Worm (Caenorhabditis elegans) whole organism, late embryonic: ENCODE measurements around the gene srx-74.

Experiments
- C08G9.2 ChIP-seq: sonication (generic microtip); optimal IDR thresholded peaks from 2 replicates; lab custom pipeline; 2016; ENCODE audit warnings: mild to moderate bottlenecking, missing genetic modification characterization, moderate library complexity, missing compliant biosample characterization
- F13H6.1 ChIP-seq: sonication (generic microtip); optimal IDR thresholded peaks from 2 replicates; lab custom pipeline; 2016; ENCODE audit warnings: missing genetic modification characterization, missing compliant biosample characterization
- K02D7.2 ChIP-seq: sonication (generic microtip); optimal IDR thresholded peaks from 2 replicates; lab custom pipeline; 2017; ENCODE audit warnings: mild to moderate bottlenecking, missing genetic modification characterization, missing compliant biosample characterization
- K09A11.1 ChIP-seq: sonication (generic microtip); optimal IDR thresholded peaks from 2 replicates; lab custom pipeline; 2017; ENCODE audit warnings: antibody characterized with exemption, mild to moderate bottlenecking, missing genetic modification characterization, missing compliant biosample characterization; ENCODE audit not compliant: insufficient read depth
- ama-1 ChIP-seq: fragments of 150-350 bp; optimal IDR thresholded peaks from 2 replicates; lab custom pipeline; 2014
- ceh-2 ChIP-seq: sonication (generic microtip); optimal IDR thresholded peaks from 2 replicates; lab custom pipeline; 2016; ENCODE audit warnings: missing genotype, missing genetic modification characterization, missing compliant biosample characterization
- ceh-22 ChIP-seq: sonication (generic microtip); optimal IDR thresholded peaks from 2 replicates; lab custom pipeline; 2017; ENCODE audit warnings: missing biosample characterization, missing genetic modification characterization
- ceh-24 ChIP-seq: sonication (generic microtip); optimal IDR thresholded peaks from 2 replicates; lab custom pipeline; 2016; ENCODE audit warnings: mild to moderate bottlenecking, missing genetic modification characterization, missing compliant biosample characterization
- ceh-31 ChIP-seq: sonication (generic microtip); optimal IDR thresholded peaks from 2 replicates; lab custom pipeline; 2016; ENCODE audit warnings: missing genetic modification characterization, missing compliant biosample characterization
- ceh-34 ChIP-seq: sonication (generic microtip); optimal IDR thresholded peaks from 2 replicates; lab custom pipeline; 2016; ENCODE audit warnings: mild to moderate bottlenecking, missing genetic modification characterization, missing compliant biosample characterization
- ceh-6 ChIP-seq: fragments of 200-800 bp; sonication (Bioruptor generic); optimal IDR thresholded peaks from 2 replicates; lab custom pipeline; 2018; ENCODE audit warnings: mild to moderate bottlenecking, missing genetic modification characterization, missing compliant biosample characterization
- elt-4 ChIP-seq: sonication (generic microtip); optimal IDR thresholded peaks from 2 replicates; lab custom pipeline; 2016; ENCODE audit warnings: missing genetic modification characterization, missing compliant biosample characterization
- ets-4 ChIP-seq: sonication (generic microtip); optimal IDR thresholded peaks from 2 replicates; lab custom pipeline; 2016; ENCODE audit warnings: missing genetic modification characterization, missing compliant biosample characterization
- eyg-1 ChIP-seq: sonication (generic microtip); optimal IDR thresholded peaks from 2 replicates; lab custom pipeline; 2016; ENCODE audit warnings: missing genotype, missing genetic modification characterization, missing compliant biosample characterization
- hlh-13 ChIP-seq: fragments of 200-800 bp; sonication (Bioruptor generic); optimal IDR thresholded peaks from 2 replicates; lab custom pipeline; 2018; ENCODE audit warnings: mild to moderate bottlenecking, missing genetic modification characterization, missing compliant biosample characterization
- hlh-15 ChIP-seq: sonication (generic microtip); optimal IDR thresholded peaks from 2 replicates; lab custom pipeline; 2016; ENCODE audit warnings: missing genetic modification characterization, missing compliant biosample characterization
- hlh-6 ChIP-seq: sonication (generic microtip); optimal IDR thresholded peaks from 2 replicates; lab custom pipeline; 2016; ENCODE audit warnings: missing genotype, missing genetic modification characterization, missing compliant biosample characterization
- madf-2 ChIP-seq: sonication (generic microtip); optimal IDR thresholded peaks from 2 replicates; lab custom pipeline; 2017; ENCODE audit warnings: missing genetic modification characterization, missing compliant biosample characterization
- mec-3 ChIP-seq: sonication (generic microtip); optimal IDR thresholded peaks from 2 replicates; lab custom pipeline; 2016; ENCODE audit warnings: borderline replicate concordance, missing genetic modification characterization, missing compliant biosample characterization
- nhr-232 ChIP-seq: sonication (generic microtip); optimal IDR thresholded peaks from 2 replicates; lab custom pipeline; 2016; ENCODE audit warnings: missing genetic modification characterization, missing compliant biosample characterization
- odd-2 ChIP-seq: sonication (generic microtip); optimal IDR thresholded peaks from 2 replicates; lab custom pipeline; 2017; ENCODE audit warnings: antibody characterized with exemption, mild to moderate bottlenecking, missing genetic modification characterization, missing compliant biosample characterization
- pag-3 ChIP-seq: sonication (generic microtip); optimal IDR thresholded peaks from 2 replicates; lab custom pipeline; 2016; ENCODE audit warnings: missing compliant biosample characterization, missing genetic modification characterization, borderline replicate concordance
- pat-9 ChIP-seq: fragments of 200-800 bp; sonication (Bioruptor generic); optimal IDR thresholded peaks from 2 replicates; lab custom pipeline; 2018; ENCODE audit warnings: mild to moderate bottlenecking, missing genetic modification characterization, moderate library complexity, missing compliant biosample characterization
- pha-2 ChIP-seq: sonication (generic microtip); optimal IDR thresholded peaks from 2 replicates; lab custom pipeline; 2017; ENCODE audit warnings: mild to moderate bottlenecking, missing genetic modification characterization, missing compliant biosample characterization
- pqm-1 ChIP-seq: sonication (generic microtip); optimal IDR thresholded peaks from 2 replicates; lab custom pipeline; 2016; ENCODE audit warnings: missing genetic modification characterization, missing compliant biosample characterization
- ref-2 ChIP-seq: sonication (generic microtip); optimal IDR thresholded peaks from 2 replicates; lab custom pipeline; 2016; ENCODE audit warnings: missing genetic modification characterization, missing compliant biosample characterization
- rnt-1 ChIP-seq: sonication (generic microtip); optimal IDR thresholded peaks from 2 replicates; lab custom pipeline; 2016; ENCODE audit warnings: missing genetic modification characterization, missing compliant biosample characterization
- sdc-2 ChIP-seq: sonication (generic microtip); optimal IDR thresholded peaks from 2 replicates; lab custom pipeline; 2016; ENCODE audit warnings: missing genotype, missing genetic modification characterization, missing compliant biosample characterization
- tbx-2 ChIP-seq: sonication (generic microtip); optimal IDR thresholded peaks from 2 replicates; lab custom pipeline; 2016; ENCODE audit warnings: missing genetic modification characterization, missing compliant biosample characterization
- tbx-7 ChIP-seq: sonication (generic microtip); optimal IDR thresholded peaks from 2 replicates; lab custom pipeline; 2016; ENCODE audit warnings: missing genotype, missing genetic modification characterization, missing compliant biosample characterization
- ttx-3 ChIP-seq: sonication (generic microtip); optimal IDR thresholded peaks from 2 replicates; lab custom pipeline; 2016; ENCODE audit warnings: missing genetic modification reagents, missing genetic modification characterization, missing compliant biosample characterization
- unc-42 ChIP-seq: sonication (generic microtip); optimal IDR thresholded peaks from 2 replicates; lab custom pipeline; 2016; ENCODE audit warnings: missing genotype, missing genetic modification characterization, missing compliant biosample characterization
- unc-55 ChIP-seq: sonication (generic microtip); optimal IDR thresholded peaks from 2 replicates; lab custom pipeline; 2017; ENCODE audit warnings: missing biosample characterization, missing genetic modification reagents, missing genetic modification characterization
- zip-5 ChIP-seq: sonication (generic microtip); optimal IDR thresholded peaks from 2 replicates; lab custom pipeline; 2016; ENCODE audit warnings: missing genetic modification characterization, missing compliant biosample characterization
- ztf-16 ChIP-seq: sonication (generic microtip); optimal IDR thresholded peaks from 2 replicates; lab custom pipeline; 2017; ENCODE audit warnings: missing genetic modification characterization, missing compliant biosample characterization

The srx-74 gene

DNA sequence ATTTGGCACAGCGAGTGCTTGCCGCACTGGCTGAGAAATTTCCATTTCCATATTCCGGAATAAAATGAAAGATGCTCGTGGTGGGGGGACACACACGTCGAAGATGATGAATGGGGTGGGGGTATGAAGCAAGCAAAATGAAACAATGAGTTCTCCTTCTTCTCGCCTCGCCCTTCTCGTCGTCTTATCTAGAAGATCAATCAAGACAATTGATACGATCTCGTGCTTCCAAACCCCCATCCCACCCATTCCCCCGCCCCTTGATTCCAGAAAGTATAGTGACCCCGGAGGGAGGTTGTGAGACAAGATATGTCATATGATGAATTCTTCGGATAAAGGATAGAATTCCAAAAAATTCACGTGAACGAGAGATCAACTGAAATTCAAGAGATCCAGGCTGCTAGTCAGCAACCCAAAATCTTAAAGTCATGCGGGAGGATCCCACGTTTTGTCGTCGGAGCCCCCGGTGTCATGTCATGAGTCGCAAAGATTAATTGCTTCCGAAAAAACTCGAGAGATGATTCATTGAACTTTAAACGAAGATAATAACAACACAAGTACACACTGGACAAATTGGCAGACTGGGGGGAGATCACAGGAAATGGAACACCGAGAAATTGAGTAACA is 32.3 kb upstream of the srx-74 start:
- TF ChIP-seq ama-1 (no peak), C08G9.2 (tag; lab: Kevin White, UChicago) (no peak), madf-2 (no peak), ceh-22 (tag; lab: Kevin White, UChicago) (no peak), mec-3 (no peak), ref-2 (tag; lab: Kevin White, UChicago) (no peak), pag-3 (tag; lab: Kevin White, UChicago) (no peak), ets-4 (tag; lab: Kevin White, UChicago) (no peak), K02D7.2 (tag; lab: Kevin White, UChicago) (no peak), hlh-6 (tag; lab: Kevin White, UChicago) (no peak)

DNA sequence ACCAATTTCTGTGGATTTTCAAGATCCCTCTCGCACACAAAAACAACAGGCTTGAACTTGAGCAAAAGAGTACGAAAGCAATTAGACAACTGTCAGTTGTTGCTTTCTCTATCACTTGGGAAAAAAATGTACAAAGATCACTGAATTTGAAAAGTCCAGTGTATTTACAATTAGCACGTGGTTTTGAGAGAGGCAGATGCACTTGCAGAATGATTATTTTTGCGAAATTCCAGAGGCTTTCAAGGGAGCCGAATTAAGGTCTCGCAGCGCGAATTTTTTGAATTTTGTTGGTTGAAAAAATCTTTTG is 30.9 kb upstream of the srx-74 start:
- TF ChIP-seq ceh-34 (no peak), tbx-2 (tag; lab: Kevin White, UChicago) (no peak), C08G9.2 (tag; lab: Kevin White, UChicago) (no peak), pqm-1 (tag; lab: Kevin White, UChicago) (no peak), unc-42 (tag; lab: Kevin White, UChicago) (no peak), odd-2 (tag; lab: Kevin White, UChicago) (no peak), hlh-13 (GFP tag; lab: Kevin White, UChicago) (no peak), ceh-6 (GFP tag; lab: Kevin White, UChicago) (no peak), hlh-15 (tag; lab: Kevin White, UChicago) (no peak), K02D7.2 (tag; lab: Kevin White, UChicago) (no peak), ztf-16 (tag; lab: Kevin White, UChicago) (no peak), unc-55 (GFP tag; lab: Kevin White, UChicago) (no peak), elt-4 (tag; lab: Kevin White, UChicago) (no peak), nhr-232 (no peak), sdc-2 (tag; lab: Kevin White, UChicago) (no peak), ceh-22 (tag; lab: Kevin White, UChicago) (no peak), pat-9 (tag; lab: Kevin White, UChicago) (no peak), ceh-2 (tag; lab: Kevin White, UChicago) (no peak), pha-2 (tag; lab: Kevin White, UChicago) (no peak), F13H6.1 (tag; lab: Kevin White, UChicago) (no peak)
- TF ChIP-seq, all 69 proteins: peak for 0

DNA sequence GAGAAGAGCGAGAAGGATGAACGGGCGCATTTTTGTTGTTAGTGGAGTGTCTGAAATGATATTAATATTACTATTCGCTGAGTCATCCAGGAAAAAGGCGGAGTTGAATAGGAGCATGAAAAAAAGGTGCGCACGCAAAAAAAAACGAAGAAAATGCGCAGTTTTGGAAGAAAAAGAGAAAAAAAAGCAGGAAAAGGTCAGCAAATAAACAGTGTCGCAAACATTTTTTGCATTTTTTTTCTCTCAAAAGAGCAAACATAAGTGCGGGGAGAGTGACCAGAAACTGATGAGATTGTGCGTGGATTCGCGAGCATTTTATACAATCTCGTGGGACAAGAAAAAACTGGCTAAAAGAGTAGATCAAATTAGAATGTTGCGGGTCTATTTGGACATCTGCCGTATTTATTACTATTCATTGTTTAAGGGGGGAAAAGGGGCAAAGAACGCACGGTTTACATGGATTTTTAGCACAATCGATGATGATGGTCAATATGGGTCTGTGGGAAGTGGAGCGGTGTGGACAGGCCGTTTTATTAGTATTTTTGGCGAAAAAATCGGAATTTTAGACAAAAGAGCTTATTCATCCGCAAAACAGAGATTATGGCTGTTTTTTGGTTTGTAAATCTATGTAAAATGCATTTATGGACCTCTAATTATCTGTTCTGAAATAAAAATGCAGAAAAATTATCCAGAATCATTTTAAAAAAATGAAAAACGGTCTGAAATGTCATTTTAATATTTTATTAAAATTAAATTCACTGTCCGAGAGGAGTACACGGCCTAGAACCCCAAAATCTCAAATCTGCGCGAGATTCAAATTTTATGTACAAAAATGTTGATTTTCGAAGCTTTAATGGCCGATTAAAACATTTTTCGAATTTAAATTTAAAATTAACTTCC is 30.3 kb upstream of the srx-74 start, which contains the start of gene cpg-8:
TSS of gene cpg-8 (minus strand) at position 51 of the 900 bp plus-strand sequence.
- TF ChIP-seq zip-5 (tag; lab: Kevin White, UChicago) (no peak), odd-2 (tag; lab: Kevin White, UChicago) (no peak), ceh-34 (no peak), K02D7.2 (tag; lab: Kevin White, UChicago) (no peak), ttx-3 (tag; lab: Kevin White, UChicago) (no peak), ceh-31 (tag; lab: Kevin White, UChicago) (no peak), eyg-1 (tag; lab: Kevin White, UChicago) (no peak), ceh-24 (tag; lab: Kevin White, UChicago) (no peak), tbx-7 (tag; lab: Kevin White, UChicago) (no peak), K09A11.1 (no peak)

DNA sequence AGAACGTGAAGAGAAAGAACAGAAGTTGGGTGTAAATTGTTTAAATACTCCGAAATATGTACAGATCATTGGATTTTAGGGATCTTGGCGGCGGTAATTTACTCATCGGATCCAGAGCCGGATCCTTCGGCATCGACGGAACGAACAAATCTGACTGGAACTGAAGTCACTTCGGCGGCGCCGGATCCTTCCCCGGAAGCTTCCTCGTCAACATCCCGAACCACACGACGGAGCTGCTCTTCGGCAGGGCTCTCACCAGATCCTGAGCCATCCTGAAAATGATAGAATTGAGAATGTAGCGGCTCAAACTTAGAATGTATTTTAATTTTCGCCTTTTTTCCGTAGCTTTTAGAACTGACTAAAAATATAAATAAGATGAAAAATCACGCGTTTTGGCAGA is 29.4 kb upstream of the srx-74 start:
- no peak for TF ChIP-seq zip-5 (tag; lab: Kevin White, UChicago)
- TF ChIP-seq C08G9.2 (tag; lab: Kevin White, UChicago), result no peak
- TF ChIP-seq rnt-1, result no peak
- TF ChIP-seq hlh-13 (GFP tag; lab: Kevin White, UChicago), result no peak
